Worm (Caenorhabditis elegans): ENCODE results near the gene C49C3.7.

- TF ChIP-seq dpl-1 (GFP tag; optimal IDR thresholded peaks at IDR 0.05), result no peak
- no peak for TF ChIP-seq spr-1 (tag; optimal IDR thresholded peaks at IDR 0.05)
- no peak for TF ChIP-seq ceh-44 (GFP tag; IDR thresholded peaks at IDR 0.05)
- no peak for TF ChIP-seq fkh-10 (GFP tag; optimal IDR thresholded peaks at IDR 0.05)
- TF ChIP-seq unc-39 (tag; optimal IDR thresholded peaks at IDR 0.05), result no peak
- no peak for TF ChIP-seq hlh-30 (tag; optimal IDR thresholded peaks at IDR 0.05; ENCODE audit: insufficient read depth)
- no peak for TF ChIP-seq R02D3.7 (tag; optimal IDR thresholded peaks at IDR 0.05)
- TF ChIP-seq arid-1 (GFP tag; conservative IDR thresholded peaks at IDR 0.05), result no peak
- TF ChIP-seq zag-1 (tag; optimal IDR thresholded peaks at IDR 0.05), result no peak
- TF ChIP-seq lin-13 (GFP tag; optimal IDR thresholded peaks at IDR 0.05), result no peak
These were observed 30.4 kb upstream of the C49C3.7 start, which contains the start of gene ifta-2 for ce11 chrIV:17301933-17302332.

Data from whole organism, L4 larva.